Fruit fly (Drosophila melanogaster) whole organism, embryonic: Measurements from ENCODE around the gene CG34293.

Experiments used
- Ada2b ChIP-seq: fragments of 200-800 bp; sonication (Bioruptor generic); IDR thresholded peaks from 2 replicates; pipeline ENCODE4 v1.3.6; 2022; ENCODE audit warnings: missing biosample characterization, missing genetic modification characterization
- Asciz ChIP-seq: fragments of 200-800 bp; sonication (Bioruptor generic); optimal IDR thresholded peaks from 2 replicates; lab custom pipeline; 2017; ENCODE audit warnings: missing biosample characterization, mild to moderate bottlenecking, missing genetic modification characterization, missing genetic modification reagents
- Atf-2 ChIP-seq: fragments of 200-800 bp; sonication (Bioruptor generic); optimal IDR thresholded peaks from 2 replicates; lab custom pipeline; 2016; ENCODE audit warnings: missing biosample characterization, missing genetic modification characterization
- CG11695 ChIP-seq: fragments of 200-800 bp; sonication (Bioruptor generic); IDR thresholded peaks from 3 replicates; pipeline ENCODE4 v1.3.6; 2022; ENCODE audit warnings: missing biosample characterization, missing genetic modification characterization
- CG1233 ChIP-seq: fragments of 200-800 bp; sonication (Bioruptor generic); optimal IDR thresholded peaks from 4 replicates; lab custom pipeline; 2018; ENCODE audit warnings: missing biosample characterization, mild to moderate bottlenecking, missing genetic modification characterization
- CG12769 ChIP-seq: fragments of 200-800 bp; sonication (Bioruptor generic); optimal IDR thresholded peaks from 2 replicates; lab custom pipeline; 2019; ENCODE audit warnings: missing biosample characterization, mild to moderate bottlenecking, missing genetic modification characterization, moderate library complexity
- CG13894 ChIP-seq: fragments of 200-800 bp; sonication (Bioruptor generic); optimal IDR thresholded peaks from 3 replicates; lab custom pipeline; 2018; ENCODE audit warnings: missing biosample characterization, mild to moderate bottlenecking, missing genetic modification characterization, moderate library complexity
- CG14014 ChIP-seq: fragments of 200-800 bp; sonication (Bioruptor generic); IDR thresholded peaks from 2 replicates; pipeline ENCODE4 v1.3.6; 2022; ENCODE audit warnings: missing biosample characterization, missing genetic modification characterization
- CG1647 ChIP-seq: fragments of 200-800 bp; sonication (Bioruptor generic); optimal IDR thresholded peaks from 3 replicates; lab custom pipeline; 2016; ENCODE audit warnings: missing biosample characterization, missing genetic modification characterization
- CG4424 ChIP-seq: fragments of 200-800 bp; sonication (Bioruptor generic); optimal IDR thresholded peaks from 3 replicates; lab custom pipeline; 2016; ENCODE audit warnings: missing biosample characterization, missing genetic modification characterization
- CG4707 ChIP-seq: fragments of 200-800 bp; sonication (Bioruptor generic); optimal IDR thresholded peaks from 2 replicates; lab custom pipeline; 2018; ENCODE audit warnings: missing biosample characterization, mild to moderate bottlenecking, missing genetic modification characterization, moderate library complexity
- CG6272 ChIP-seq: fragments of 200-800 bp; sonication (Bioruptor generic); IDR thresholded peaks from 2 replicates; pipeline ENCODE4 v1.3.6; 2022; ENCODE audit warnings: missing biosample characterization, missing genetic modification characterization
- CG7556 ChIP-seq: fragments of 200-800 bp; sonication (Bioruptor generic); optimal IDR thresholded peaks from 2 replicates; lab custom pipeline; 2017; ENCODE audit warnings: missing biosample characterization, mild to moderate bottlenecking, missing genetic modification characterization
- CG8089 ChIP-seq: fragments of 200-800 bp; sonication (Bioruptor generic); optimal IDR thresholded peaks from 3 replicates; lab custom pipeline; 2016; ENCODE audit warnings: missing biosample characterization, missing genetic modification characterization
- CG8765 ChIP-seq: fragments of 200-800 bp; sonication (Bioruptor generic); IDR thresholded peaks from 2 replicates; pipeline ENCODE4 v1.3.6; 2022; ENCODE audit warnings: missing biosample characterization, missing genetic modification characterization
- CG9797 ChIP-seq: fragments of 200-800 bp; sonication (Bioruptor generic); optimal IDR thresholded peaks from 3 replicates; lab custom pipeline; 2018; ENCODE audit warnings: missing biosample characterization, mild to moderate bottlenecking, missing genetic modification characterization
- CG9932 ChIP-seq: fragments of 200-800 bp; sonication (Bioruptor generic); IDR thresholded peaks from 2 replicates; pipeline ENCODE4 v1.3.6; 2022; ENCODE audit warnings: missing biosample characterization, missing genetic modification characterization
- D ChIP-seq, 2 experiments: fragments of 200-800 bp in 1 of 2; fragments of >200 bp in 1 of 2; sonication (Bioruptor generic) in 1 of 2; optimal IDR thresholded peaks; 2 replicates in 1 of 2; 3 replicates in 1 of 2; lab custom pipeline; 2017; ENCODE audit warnings: mild to moderate bottlenecking in 1 of 2, missing biosample characterization in 1 of 2, missing genetic modification characterization in 1 of 2, missing genetic modification reagents in 1 of 2
- D19B ChIP-seq: fragments of 200-800 bp; sonication (Bioruptor generic); optimal IDR thresholded peaks from 2 replicates; lab custom pipeline; 2017; ENCODE audit warnings: missing biosample characterization, mild to moderate bottlenecking, missing genetic modification characterization
- Dek ChIP-seq: fragments of 200-800 bp; sonication (Bioruptor generic); optimal IDR thresholded peaks from 3 replicates; lab custom pipeline; 2019; ENCODE audit warnings: missing biosample characterization, mild to moderate bottlenecking, missing genetic modification characterization, moderate library complexity
- Ets65A ChIP-seq: fragments of 200-800 bp; sonication (Bioruptor generic); peaks from one replicate; lab custom pipeline; 2016; ENCODE audit warnings: missing biosample characterization, missing genetic modification characterization
- Hand ChIP-seq: fragments of 200-800 bp; sonication (Bioruptor generic); optimal IDR thresholded peaks from 2 replicates; lab custom pipeline; 2017; ENCODE audit warnings: mild to moderate bottlenecking, missing biosample characterization, missing genetic modification reagents, missing genetic modification characterization
- Lim3 ChIP-seq: fragments of 200-800 bp; sonication (Bioruptor generic); IDR thresholded peaks from 2 replicates; pipeline ENCODE4 v1.3.6; 2022; ENCODE audit warnings: missing biosample characterization, missing genetic modification characterization
- Neu2 ChIP-seq: fragments of 200-800 bp; sonication (Bioruptor generic); optimal IDR thresholded peaks from 3 replicates; lab custom pipeline; 2016; ENCODE audit warnings: missing biosample characterization, missing genetic modification characterization, borderline replicate concordance
- Side ChIP-seq: fragments of 200-800 bp; sonication (Bioruptor generic); optimal IDR thresholded peaks from 2 replicates; lab custom pipeline; 2016; ENCODE audit warnings: missing biosample characterization, missing genetic modification characterization
- Ssrp ChIP-seq: fragments of 200-800 bp; sonication (Bioruptor generic); optimal IDR thresholded peaks from 2 replicates; lab custom pipeline; 2018; ENCODE audit warnings: missing biosample characterization, mild to moderate bottlenecking, missing genetic modification characterization, moderate library complexity
- Tbp ChIP-seq: fragments of >200 bp; optimal IDR thresholded peaks from 2 replicates; lab custom pipeline; 2018; ENCODE audit warnings: missing biosample characterization, missing genetic modification characterization
- az2 ChIP-seq: fragments of 200-800 bp; sonication (Bioruptor generic); optimal IDR thresholded peaks from 3 replicates; lab custom pipeline; 2016; ENCODE audit warnings: missing biosample characterization, missing genetic modification characterization
- bsh ChIP-seq, 2 experiments: fragments of 200-800 bp; sonication (Bioruptor generic); optimal IDR thresholded peaks; 2 replicates each; lab custom pipeline; 2017 to 2018; ENCODE audit warnings: mild to moderate bottlenecking in 2 of 2, missing biosample characterization in 2 of 2, missing genetic modification characterization in 2 of 2, moderate library complexity in 1 of 2
- cad ChIP-seq: fragments of >200 bp; optimal IDR thresholded peaks from 2 replicates; lab custom pipeline; 2017; ENCODE audit warnings: missing biosample characterization, missing genetic modification characterization
- chif ChIP-seq, 2 experiments: fragments of 200-800 bp; sonication (Bioruptor generic); optimal IDR thresholded peaks; 3 replicates each; lab custom pipeline; 2016; ENCODE audit warnings: missing biosample characterization in 2 of 2, missing genetic modification characterization in 2 of 2
- dpn ChIP-seq, 2 experiments: fragments of 200-800 bp; sonication (Bioruptor generic); optimal IDR thresholded peaks; 3 replicates each; lab custom pipeline; 2016; ENCODE audit warnings: missing biosample characterization in 2 of 2, missing genetic modification characterization in 2 of 2
- en ChIP-seq: fragments of 200-800 bp; sonication (Bioruptor generic); optimal IDR thresholded peaks from 2 replicates; lab custom pipeline; 2016; ENCODE audit warnings: missing biosample characterization, missing genetic modification characterization
- fd3F ChIP-seq: fragments of 200-800 bp; sonication (Bioruptor generic); optimal IDR thresholded peaks from 2 replicates; lab custom pipeline; 2018; ENCODE audit warnings: missing biosample characterization, mild to moderate bottlenecking, missing genetic modification characterization, moderate library complexity
- fd64A ChIP-seq: fragments of 200-800 bp; sonication (Bioruptor generic); optimal IDR thresholded peaks from 3 replicates; lab custom pipeline; 2018; ENCODE audit warnings: missing biosample characterization, mild to moderate bottlenecking, missing genetic modification characterization
- h ChIP-seq: fragments of >200 bp; optimal IDR thresholded peaks from 2 replicates; lab custom pipeline; 2017
- kni ChIP-seq: fragments of 200-800 bp; sonication (Bioruptor generic); optimal IDR thresholded peaks from 3 replicates; lab custom pipeline; 2017; ENCODE audit warnings: mild to moderate bottlenecking, missing biosample characterization, missing genetic modification reagents, missing genetic modification characterization
- lab ChIP-seq: fragments of 200-800 bp; sonication (Bioruptor generic); optimal IDR thresholded peaks from 3 replicates; lab custom pipeline; 2017; ENCODE audit warnings: missing biosample characterization, missing genetic modification characterization, mild to moderate bottlenecking, moderate library complexity, missing genetic modification reagents
- lola ChIP-seq, 3 experiments: fragments of >200 bp in 2 of 3; fragments of 200-800 bp in 1 of 3; sonication (Bioruptor generic) in 1 of 3; optimal IDR thresholded peaks; 2 replicates each; lab custom pipeline; 2017 to 2019; ENCODE audit warnings: missing biosample characterization in 3 of 3, missing genetic modification characterization in 3 of 3, mild to moderate bottlenecking in 1 of 3, moderate library complexity in 1 of 3
- nau ChIP-seq: fragments of 200-800 bp; sonication (Bioruptor generic); optimal IDR thresholded peaks from 3 replicates; lab custom pipeline; 2017; ENCODE audit warnings: missing biosample characterization, mild to moderate bottlenecking, missing genetic modification characterization, missing genetic modification reagents
- nerfin-1 ChIP-seq: fragments of 200-800 bp; sonication (Bioruptor generic); optimal IDR thresholded peaks from 3 replicates; lab custom pipeline; 2019; ENCODE audit warnings: missing biosample characterization, mild to moderate bottlenecking, missing genetic modification characterization, moderate library complexity
- onecut ChIP-seq: fragments of 200-800 bp; sonication (Bioruptor generic); IDR thresholded peaks from 2 replicates; pipeline ENCODE4 v1.3.6; 2022; ENCODE audit warnings: missing biosample characterization, missing genetic modification characterization
- sens ChIP-seq: fragments of 200-800 bp; sonication (Bioruptor generic); peaks from one replicate; lab custom pipeline; 2016; ENCODE audit warnings: missing biosample characterization, missing genetic modification characterization
- stc ChIP-seq: fragments of 200-800 bp; sonication (Bioruptor generic); IDR thresholded peaks from 2 replicates; pipeline ENCODE4 v1.3.6; 2022; ENCODE audit warnings: missing biosample characterization, missing genetic modification characterization
- stwl ChIP-seq: fragments of 200-800 bp; sonication (Bioruptor generic); optimal IDR thresholded peaks from 3 replicates; lab custom pipeline; 2018; ENCODE audit warnings: missing biosample characterization, mild to moderate bottlenecking, missing genetic modification characterization, moderate library complexity
- toy ChIP-seq: fragments of 200-800 bp; sonication (Bioruptor generic); IDR thresholded peaks from 2 replicates; pipeline ENCODE4 v1.3.6; 2022; ENCODE audit warnings: missing biosample characterization, missing genetic modification characterization
- ttk ChIP-seq: fragments of 200-800 bp; sonication (Bioruptor generic); IDR thresholded peaks from 2 replicates; pipeline ENCODE4 v2.1.2; 2022; ENCODE audit warnings: missing biosample characterization, missing genetic modification characterization
- tup ChIP-seq: fragments of 200-800 bp; sonication (Bioruptor generic); optimal IDR thresholded peaks from 2 replicates; lab custom pipeline; 2016; ENCODE audit warnings: missing biosample characterization, mild to moderate bottlenecking, missing genetic modification characterization, moderate library complexity

The CG34293 gene

DNA sequence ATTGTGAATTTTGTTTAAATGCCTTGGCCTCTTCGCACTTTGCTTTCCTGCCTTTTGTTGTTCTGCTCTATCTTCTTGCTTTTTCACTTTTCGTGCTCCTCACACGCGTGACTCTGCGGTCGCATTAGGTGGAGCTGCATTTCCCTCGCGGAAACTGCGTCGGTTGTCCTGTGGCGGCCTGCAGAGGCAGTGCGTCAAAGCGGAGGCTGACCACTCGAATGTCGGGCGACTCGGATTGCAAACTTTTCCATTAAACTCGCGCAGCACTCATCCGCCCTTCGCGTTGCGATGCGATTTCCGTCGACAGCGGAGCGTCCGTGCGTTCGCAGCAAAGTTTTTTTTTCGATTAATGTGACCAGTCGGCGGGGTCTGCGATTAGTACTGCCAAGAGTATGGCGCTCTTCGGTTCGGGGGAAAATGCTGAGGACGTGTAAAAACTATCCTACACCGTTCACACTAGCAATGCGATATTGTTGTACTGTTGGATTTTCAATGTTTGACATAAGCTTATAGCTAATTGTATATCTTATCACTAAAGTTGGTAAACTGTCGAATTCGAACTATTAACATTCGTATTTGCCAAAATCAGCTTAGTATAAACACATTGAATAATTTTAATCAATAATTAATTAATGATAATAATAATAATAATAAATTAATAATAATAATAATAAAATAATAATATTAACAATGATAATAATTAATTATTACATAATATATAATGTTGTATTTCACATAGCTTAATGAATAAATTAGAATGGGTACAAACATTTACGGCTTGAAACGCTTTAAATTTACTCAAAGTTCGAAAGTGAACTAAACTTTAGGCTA, 14.5 kb downstream of the CG34293 start, which contains the start of gene CG6051 (continued):
- TF ChIP-seq sens (GFP tag; lab: Kevin White, UChicago), result peak; percentile 83
- peak; percentile 81 for TF ChIP-seq D (optimal IDR thresholded peaks at IDR 0.05; lab: Kevin White, UChicago)
- no peak for TF ChIP-seq D (GFP tag; optimal IDR thresholded peaks at IDR 0.05; lab: Kevin White, UChicago)
- no peak for TF ChIP-seq CG14014 (GFP tag; lab: Robert Waterston, UW)
- TF ChIP-seq CG4424, result peak; percentile 57
- TF ChIP-seq fd64A (GFP tag; lab: Kevin White, UChicago), result peak; percentile 40
- no peak for TF ChIP-seq h (lab: Kevin White, UChicago)
- TF ChIP-seq tup (GFP tag; lab: Kevin White, UChicago), result peak; percentile 40
- peak; percentile 53 for TF ChIP-seq CG8089
- peak; percentile 74 for TF ChIP-seq lab (GFP tag; lab: Kevin White, UChicago)
- TF ChIP-seq CG9932 (GFP tag; lab: Robert Waterston, UW), result no peak
- no peak for TF ChIP-seq cad (GFP tag; lab: Kevin White, UChicago)
- peak; percentile 24 for TF ChIP-seq nerfin-1 (tag; lab: Kevin White, UChicago)
- peak; percentile 49 for TF ChIP-seq fd3F (GFP tag; lab: Kevin White, UChicago)
- TF ChIP-seq CG11695 (GFP tag; lab: Robert Waterston, UW), result no peak
- TF ChIP-seq CG12769 (tag; lab: Kevin White, UChicago), result peak; percentile 47
- TF ChIP-seq Atf-2, result peak; percentile 41
- peak; percentile 1 for TF ChIP-seq Dek (tag; lab: Kevin White, UChicago)
- TF ChIP-seq dpn (GFP tag; optimal IDR thresholded peaks at IDR 0.05; lab: Kevin White, UChicago), result peak; percentile 41 to 43
- peak; percentile 17 for TF ChIP-seq CG1647
- TF ChIP-seq en (GFP tag; lab: Kevin White, UChicago), result no peak
- peak; percentile 41 for TF ChIP-seq nau
- peak; percentile 19 for TF ChIP-seq Neu2 (GFP tag; lab: Kevin White, UChicago)
- no peak for TF ChIP-seq toy
- TF ChIP-seq Side (GFP tag; lab: Kevin White, UChicago), result peak; percentile 41
- TF ChIP-seq stc, result no peak
- TF ChIP-seq CG4707 (GFP tag; lab: Kevin White, UChicago), result peak; percentile 23
- peak; percentile 33 for TF ChIP-seq CG7556 (GFP tag; lab: Kevin White, UChicago)
- peak; percentile 53 for TF ChIP-seq Ssrp
- peak; percentile 59 for TF ChIP-seq Hand (GFP tag; lab: Kevin White, UChicago)
- TF ChIP-seq CG13894, result peak; percentile 60
- TF ChIP-seq D19B (GFP tag; lab: Kevin White, UChicago), result peak; percentile 16
- no peak for TF ChIP-seq CG8765 (GFP tag; lab: Robert Waterston, UW)
- peak; percentile 25 for TF ChIP-seq stwl (tag; lab: Kevin White, UChicago)
- peak in 2 of 3 experiments; percentile 55 to 98 for TF ChIP-seq lola (GFP tag; optimal IDR thresholded peaks at IDR 0.05; lab: Kevin White, UChicago)
- TF ChIP-seq chif (GFP tag; optimal IDR thresholded peaks at IDR 0.05; lab: Kevin White, UChicago), result peak in 1 of 2 experiments; percentile 45
- peak; percentile 7 for TF ChIP-seq CG1233
- TF ChIP-seq ttk (GFP tag; lab: Robert Waterston, UW), result no peak
- no peak for TF ChIP-seq Ada2b
- peak; percentile 70 for TF ChIP-seq CG9797
- peak; percentile 96 for TF ChIP-seq Ets65A
- peak in 1 of 2 experiments; percentile 47 for TF ChIP-seq bsh (GFP tag; optimal IDR thresholded peaks at IDR 0.05; lab: Kevin White, UChicago)
- no peak for TF ChIP-seq Tbp (GFP tag; lab: Kevin White, UChicago)
- peak; percentile 44; the same call in 1 of the 2 replicates for TF ChIP-seq onecut (GFP tag; lab: Robert Waterston, UW)
- peak; percentile 56 for TF ChIP-seq kni (GFP tag; lab: Kevin White, UChicago)
- TF ChIP-seq az2 (GFP tag; lab: Kevin White, UChicago), result peak; percentile 51
- peak; percentile 44; the same call in 1 of the 2 replicates for TF ChIP-seq CG6272 (GFP tag; lab: Robert Waterston, UW)
- TF ChIP-seq Lim3 (GFP tag; lab: Robert Waterston, UW), result no peak
- TF ChIP-seq Asciz, result peak; percentile 70
